Worm (Caenorhabditis elegans): Measurements from ENCODE around the gene F59A6.12.

The F59A6.12 gene

DNA sequence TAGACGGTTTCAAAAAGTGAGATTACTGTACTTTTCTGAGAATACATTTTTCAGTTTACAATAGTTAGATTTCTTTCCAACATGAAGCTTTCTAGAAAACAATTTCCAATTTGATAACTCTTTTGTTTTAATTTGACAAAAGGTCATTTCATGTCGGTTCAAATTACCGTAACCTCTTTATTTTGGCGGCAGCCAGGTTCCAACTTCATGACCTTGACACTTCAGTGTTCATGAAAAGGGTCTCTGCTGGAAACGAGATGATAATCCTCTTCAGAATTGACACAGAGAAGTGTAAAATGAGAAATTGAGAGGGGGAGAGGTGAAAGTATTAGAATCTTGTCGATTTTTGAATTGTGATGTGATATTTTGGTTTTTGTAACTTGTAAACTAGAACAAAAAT is 9.6 kb upstream of the F59A6.12 start:
- TF ChIP-seq zip-4 (GFP tag; optimal IDR thresholded peaks at IDR 0.05) (no peak), nhr-11 (tag; optimal IDR thresholded peaks at IDR 0.05) (no peak), ceh-88 (GFP tag; IDR thresholded peaks at IDR 0.05) (0 out of 2 replicates have a peak, but pooled peaks have one; percentile 10), egl-13 (tag; optimal IDR thresholded peaks at IDR 0.05) (no peak), ceh-90 (tag; optimal IDR thresholded peaks at IDR 0.05) (no peak), nhr-84 (tag; optimal IDR thresholded peaks at IDR 0.05) (no peak), grh-1 (GFP tag; IDR thresholded peaks at IDR 0.05) (no peak), blmp-1 (tag; optimal IDR thresholded peaks at IDR 0.05) (peak; percentile 35), mef-2 (tag; optimal IDR thresholded peaks at IDR 0.05) (no peak), efl-1 (optimal IDR thresholded peaks at IDR 0.05) (no peak), efl-1 (GFP tag; optimal IDR thresholded peaks at IDR 0.05 in 1 of 2) (no peak), lin-14 (GFP tag; optimal IDR thresholded peaks at IDR 0.05) (peak; percentile 4), isw-1 (GFP tag; IDR thresholded peaks at IDR 0.05) (no peak), rnt-1 (tag; optimal IDR thresholded peaks at IDR 0.05) (no peak), ama-1 (optimal IDR thresholded peaks at IDR 0.05) (no peak), lsy-2 (tag; optimal IDR thresholded peaks at IDR 0.05) (peak in 1 of 2 experiments; percentile 21)

DNA sequence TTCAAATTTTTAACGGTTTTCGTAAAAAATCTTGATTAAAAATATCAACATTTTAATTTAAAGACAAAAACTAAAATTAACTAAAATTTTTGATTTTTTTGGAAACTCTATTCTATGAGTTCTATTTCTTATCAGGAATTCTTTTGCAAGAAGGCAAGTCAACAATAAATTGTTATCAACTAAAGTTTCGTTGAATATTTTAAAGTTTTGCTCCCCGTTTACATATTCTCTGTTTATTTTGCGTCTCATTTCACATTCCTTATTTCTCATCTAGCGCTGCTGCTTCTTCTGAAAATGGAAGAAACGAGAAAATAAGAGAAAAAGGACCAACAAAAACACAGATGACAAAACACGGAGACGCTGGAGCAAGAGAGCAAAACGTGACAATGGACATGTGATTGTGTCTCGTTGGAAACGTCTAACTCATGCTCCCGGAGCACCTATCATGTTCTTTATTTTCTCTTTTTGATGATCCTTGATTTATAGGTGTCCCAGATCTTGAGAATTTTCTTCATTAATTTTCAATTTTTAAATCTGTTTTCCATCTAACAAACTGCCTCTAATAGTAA is 8.7 kb upstream of the F59A6.12 start:
- no peak for TF ChIP-seq pax-3 (tag; optimal IDR thresholded peaks at IDR 0.05)
- peak; percentile 21 for TF ChIP-seq rnt-1 (tag; optimal IDR thresholded peaks at IDR 0.05)
- TF ChIP-seq lin-15B (tag; optimal IDR thresholded peaks at IDR 0.05): no peak
- no peak for TF ChIP-seq efl-1 (optimal IDR thresholded peaks at IDR 0.05)
- TF ChIP-seq efl-1 (GFP tag; optimal IDR thresholded peaks at IDR 0.05 in 1 of 2): peak in 1 of 2 experiments; percentile 62
- peak; percentile 29 for TF ChIP-seq nhr-71 (tag; optimal IDR thresholded peaks at IDR 0.05)
- TF ChIP-seq tbx-2 (tag; optimal IDR thresholded peaks at IDR 0.05): no peak
- no peak for TF ChIP-seq swsn-7 (tag; optimal IDR thresholded peaks at IDR 0.05)
- peak; percentile 88 for TF ChIP-seq elt-2 (tag; optimal IDR thresholded peaks at IDR 0.05)
- TF ChIP-seq hpl-2 (GFP tag; optimal IDR thresholded peaks at IDR 0.05): no peak
- TF ChIP-seq unc-30 (tag; optimal IDR thresholded peaks at IDR 0.05): no peak
- no peak for TF ChIP-seq zip-4 (GFP tag; optimal IDR thresholded peaks at IDR 0.05)
- peak; percentile 39 for TF ChIP-seq lin-14 (GFP tag; optimal IDR thresholded peaks at IDR 0.05)
- no peak for TF ChIP-seq mep-1 (tag; optimal IDR thresholded peaks at IDR 0.05)
- TF ChIP-seq nhr-20 (tag; optimal IDR thresholded peaks at IDR 0.05): peak; percentile 6
- TF ChIP-seq egl-27 (tag; optimal IDR thresholded peaks at IDR 0.05): no peak
- no peak for TF ChIP-seq zag-1 (tag; optimal IDR thresholded peaks at IDR 0.05)
- no peak for TF ChIP-seq unc-130 (tag; optimal IDR thresholded peaks at IDR 0.05)
- peak in 1 of 2 experiments; percentile 5 for TF ChIP-seq lsy-2 (tag; optimal IDR thresholded peaks at IDR 0.05)
- no peak for TF ChIP-seq unc-98 (GFP tag; IDR thresholded peaks at IDR 0.05)
- TF ChIP-seq ceh-82 (tag; optimal IDR thresholded peaks at IDR 0.05): no peak
- no peak for TF ChIP-seq sox-4 (tag; optimal IDR thresholded peaks at IDR 0.05)
- 0 out of 2 replicates have a peak, but pooled peaks have one; percentile 3 for TF ChIP-seq nhr-19 (GFP tag; conservative IDR thresholded peaks at IDR 0.05)

DNA sequence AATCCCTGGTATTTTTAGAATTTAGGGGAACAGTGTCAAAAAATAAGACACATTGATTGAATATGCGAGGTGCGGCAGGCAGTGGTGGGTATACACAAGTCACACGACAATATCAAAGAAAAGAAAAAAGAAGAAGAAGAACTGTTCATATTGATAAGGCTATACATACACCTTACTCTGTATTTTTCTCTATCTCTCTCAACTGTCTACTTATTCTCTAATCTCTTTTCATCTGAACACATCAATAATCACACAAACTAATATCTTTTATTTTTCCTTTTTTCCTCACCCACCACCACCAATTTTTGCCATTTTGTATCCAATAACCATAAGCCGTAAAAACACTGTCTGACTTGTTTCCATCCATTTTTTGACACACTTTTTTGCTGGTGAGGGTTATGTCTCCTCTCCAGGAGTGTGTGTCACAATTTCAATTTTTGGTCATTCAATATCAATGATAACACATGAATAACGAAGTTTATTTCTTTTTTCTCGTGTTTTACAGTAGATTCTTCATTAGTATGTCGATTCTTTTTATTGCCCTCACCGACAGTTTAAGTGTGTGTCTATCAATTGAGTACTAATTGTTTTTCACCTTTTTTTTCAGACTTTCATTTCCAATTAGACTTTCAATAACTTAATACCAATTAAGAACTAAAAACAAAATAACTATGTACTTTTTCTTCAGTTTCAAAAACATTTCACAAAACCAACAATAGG is 7.7 kb upstream of the F59A6.12 start:
- TF ChIP-seq dsc-1 (tag; optimal IDR thresholded peaks at IDR 0.05) (no peak), skn-1 (tag; optimal IDR thresholded peaks at IDR 0.05) (no peak), sox-4 (tag; optimal IDR thresholded peaks at IDR 0.05) (no peak), ceh-88 (GFP tag; IDR thresholded peaks at IDR 0.05) (0 out of 2 replicates have a peak, but pooled peaks have one; percentile 16), hpl-2 (GFP tag; optimal IDR thresholded peaks at IDR 0.05) (no peak), ama-1 (optimal IDR thresholded peaks at IDR 0.05) (no peak), C04F5.9 (tag; optimal IDR thresholded peaks at IDR 0.05) (no peak), nhr-90 (tag; optimal IDR thresholded peaks at IDR 0.05; ENCODE audit: poor library complexity) (peak; percentile 24), snu-23 (GFP tag; optimal IDR thresholded peaks at IDR 0.05) (peak; percentile 53), ceh-82 (tag; optimal IDR thresholded peaks at IDR 0.05) (no peak), mep-1 (tag; optimal IDR thresholded peaks at IDR 0.05) (no peak), xbp-1 (tag; optimal IDR thresholded peaks at IDR 0.05) (no peak), nhr-19 (GFP tag; conservative IDR thresholded peaks at IDR 0.05) (no peak), F16B12.6 (tag; optimal IDR thresholded peaks at IDR 0.05) (no peak), fkh-8 (tag; optimal IDR thresholded peaks at IDR 0.05) (no peak), tbx-2 (tag; optimal IDR thresholded peaks at IDR 0.05) (no peak), unc-130 (tag; optimal IDR thresholded peaks at IDR 0.05) (no peak), ceh-90 (tag; optimal IDR thresholded peaks at IDR 0.05) (no peak), lin-14 (GFP tag; optimal IDR thresholded peaks at IDR 0.05) (peak; percentile 81), elt-3 (tag; optimal IDR thresholded peaks at IDR 0.05) (peak in 5 of 6 experiments; percentile 12 to 89 (median 84)), jun-1 (tag; optimal IDR thresholded peaks at IDR 0.05) (no peak), fkh-10 (GFP tag; optimal IDR thresholded peaks at IDR 0.05) (no peak), ztf-11 (tag; optimal IDR thresholded peaks at IDR 0.05) (no peak), unc-62 (GFP tag; optimal IDR thresholded peaks at IDR 0.05) (no peak), nhr-71 (tag; optimal IDR thresholded peaks at IDR 0.05) (peak; percentile 54), ceh-63 (GFP tag; optimal IDR thresholded peaks at IDR 0.05) (no peak)

All from whole organism, L1 larva.